Fruit fly (Drosophila melanogaster): ENCODE results near the gene Sfp24Bd.
A peak's percentile ranks its signal among the peaks of the same experiment; 100 is the strongest.

Sfp24Bd gene

DNA sequence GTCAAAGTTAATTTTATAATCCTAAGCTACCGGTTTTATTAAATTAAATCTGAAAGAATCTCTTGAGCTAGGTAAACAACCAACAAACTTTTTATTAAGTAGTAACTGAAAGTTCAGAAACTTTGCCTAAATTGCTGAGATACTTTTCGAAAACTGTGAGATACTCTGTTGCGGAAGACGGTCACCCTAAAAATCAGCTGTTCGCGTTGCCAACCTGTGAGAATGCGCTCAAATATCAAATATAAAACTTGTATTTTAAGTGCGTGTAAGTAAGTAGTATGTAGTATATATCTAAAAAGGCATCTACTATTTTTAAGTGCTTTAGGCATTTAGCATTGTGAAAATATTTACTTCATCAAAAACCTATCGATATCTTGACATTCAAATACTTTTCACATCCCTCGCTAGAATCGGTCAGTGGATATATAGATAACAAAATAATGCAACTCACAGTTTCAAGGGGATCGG, 44.0 kb upstream of the Sfp24Bd start, which contains the start of the genes CG31955 and CG2818 (continued):
- peak; percentile 40 for TF ChIP-seq CG13894 (tag; optimal IDR thresholded peaks at IDR 0.05)
- TF ChIP-seq jigr1 (GFP tag; IDR thresholded peaks at IDR 0.05) = no peak
- TF ChIP-seq CG10959 (GFP tag; IDR thresholded peaks at IDR 0.05) = no peak
- no peak for TF ChIP-seq zfh1 (GFP tag; IDR thresholded peaks at IDR 0.05)
- no peak for TF ChIP-seq CG17359 (tag; optimal IDR thresholded peaks at IDR 0.05)
- TF ChIP-seq CG8359 (GFP tag; optimal IDR thresholded peaks at IDR 0.05; ENCODE audit: borderline replicate concordance) = no peak
- no peak for TF ChIP-seq CG10147 (GFP tag; optimal IDR thresholded peaks at IDR 0.05)
- no peak for TF ChIP-seq Abd-B (GFP tag; optimal IDR thresholded peaks at IDR 0.05)
- no peak for TF ChIP-seq CG6254 (GFP tag; optimal IDR thresholded peaks at IDR 0.05)
- peak; percentile 18 for TF ChIP-seq Xbp1 (GFP tag; optimal IDR thresholded peaks at IDR 0.05)
- TF ChIP-seq Hr39 (optimal IDR thresholded peaks at IDR 0.05) = no peak
- no peak for TF ChIP-seq tna (GFP tag; IDR thresholded peaks at IDR 0.05; ENCODE audit: partially characterized antibody)
- no peak for TF ChIP-seq pfk (GFP tag; optimal IDR thresholded peaks at IDR 0.05)
- no peak for TF ChIP-seq CG7963 (GFP tag; IDR thresholded peaks at IDR 0.05; ENCODE audit: partially characterized antibody)
- no peak for TF ChIP-seq Ravus (GFP tag; IDR thresholded peaks at IDR 0.05)
- TF ChIP-seq CG32767 (GFP tag; IDR thresholded peaks at IDR 0.05) = no peak
- no peak for TF ChIP-seq CG14667 (GFP tag; IDR thresholded peaks at IDR 0.05)
- TF ChIP-seq rib (GFP tag; IDR thresholded peaks at IDR 0.05) = no peak
- TF ChIP-seq Ssrp (tag; optimal IDR thresholded peaks at IDR 0.05) = no peak
- peak; percentile 84 for TF ChIP-seq CG13287 (GFP tag; IDR thresholded peaks at IDR 0.05; ENCODE audit: partially characterized antibody)
- TF ChIP-seq CG2129 (GFP tag; IDR thresholded peaks at IDR 0.05; ENCODE audit: partially characterized antibody) = peak; percentile 63; the same call in 1 of the 2 replicates
- TF ChIP-seq ara (GFP tag; IDR thresholded peaks at IDR 0.05) = no peak
- peak; percentile 62; the same call in 1 of the 2 replicates for TF ChIP-seq ranshi (GFP tag; IDR thresholded peaks at IDR 0.05)
- TF ChIP-seq mam (GFP tag; optimal IDR thresholded peaks at IDR 0.05) = no peak
- peak; percentile 9 for TF ChIP-seq ERR (GFP tag; optimal IDR thresholded peaks at IDR 0.05)
- no peak for TF ChIP-seq pb (GFP tag; optimal IDR thresholded peaks at IDR 0.05)
- TF ChIP-seq CG34422 (GFP tag; IDR thresholded peaks at IDR 0.05) = no peak
- no peak for TF ChIP-seq bigmax (GFP tag; optimal IDR thresholded peaks at IDR 0.05)
- TF ChIP-seq sim (GFP tag; IDR thresholded peaks at IDR 0.05) = no peak
- TF ChIP-seq bsh (GFP tag; optimal IDR thresholded peaks at IDR 0.05) = peak in 1 of 2 experiments; percentile 19
- TF ChIP-seq CG6272 (GFP tag; IDR thresholded peaks at IDR 0.05) = no peak
- TF ChIP-seq mld (GFP tag; IDR thresholded peaks at IDR 0.05; ENCODE audit: partially characterized antibody) = no peak
- no peak for TF ChIP-seq CG9437 (GFP tag; optimal IDR thresholded peaks at IDR 0.05)
- no peak for TF ChIP-seq hkb (optimal IDR thresholded peaks at IDR 0.05)
- TF ChIP-seq hkb (GFP tag; IDR thresholded peaks at IDR 0.05) = no peak
- peak; percentile 21; the same call in 1 of the 3 replicates for TF ChIP-seq CG14860 (GFP tag; IDR thresholded peaks at IDR 0.05; ENCODE audit: partially characterized antibody)
- no peak for TF ChIP-seq CG4404 (GFP tag; IDR thresholded peaks at IDR 0.05)
- no peak for TF ChIP-seq chm (GFP tag; IDR thresholded peaks at IDR 0.05)
- no peak for TF ChIP-seq CG12236 (GFP tag; optimal IDR thresholded peaks at IDR 0.05)
- 0 out of 4 replicates have a peak, but pooled peaks have one; percentile 10 for TF ChIP-seq chinmo (GFP tag; IDR thresholded peaks at IDR 0.05; ENCODE audit: partially characterized antibody)
- TF ChIP-seq CG2120 (GFP tag; optimal IDR thresholded peaks at IDR 0.05) = peak; percentile 41
- no peak for TF ChIP-seq Neu2 (GFP tag; optimal IDR thresholded peaks at IDR 0.05; ENCODE audit: borderline replicate concordance)
- peak; percentile 86 for TF ChIP-seq Sry-δ (GFP tag; optimal IDR thresholded peaks at IDR 0.05)
- no peak for TF ChIP-seq Optix (GFP tag; IDR thresholded peaks at IDR 0.05)
- TF ChIP-seq Asciz (GFP tag; optimal IDR thresholded peaks at IDR 0.05) = no peak
